Fruit fly (Drosophila melanogaster): ENCODE data around the gene CG15482.

The CG15482 gene

DNA sequence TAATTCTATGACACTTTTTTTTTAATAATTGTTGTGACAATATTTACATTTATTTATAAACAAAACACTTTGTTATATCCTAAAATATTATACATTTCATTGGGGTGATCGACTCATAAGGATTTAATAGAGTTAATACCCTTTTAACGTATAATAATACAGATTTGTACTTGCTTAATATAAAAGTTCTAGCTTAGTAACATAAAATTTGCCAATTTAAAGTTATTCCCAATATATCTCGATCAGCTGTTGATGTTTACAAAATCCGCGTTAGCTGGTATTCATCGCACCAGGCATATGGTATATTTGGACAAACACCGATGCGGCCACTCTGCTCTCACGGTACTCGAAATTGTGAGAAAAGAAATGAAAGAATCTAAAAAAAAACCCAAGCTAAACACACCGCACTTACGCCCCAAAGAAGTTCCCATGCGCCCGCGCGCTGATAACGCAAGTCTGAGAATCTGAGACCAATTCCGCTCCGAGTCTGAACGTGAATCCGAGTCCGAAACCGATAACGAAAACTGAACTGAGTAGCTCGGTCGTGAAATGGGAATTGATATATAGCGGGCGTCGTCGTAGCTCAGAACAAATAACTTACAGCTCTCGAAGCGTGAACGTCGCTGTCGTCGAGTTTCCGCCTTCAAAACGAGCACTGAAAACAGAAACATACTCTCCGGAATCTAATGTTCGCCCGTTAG, 8.0 kb downstream of the CG15482 start, which contains the start of gene Pect:
TSS of gene Pect (plus strand) at position 326 of the 701 bp plus-strand sequence.
- TF ChIP-seq Dll (optimal IDR thresholded peaks at IDR 0.05) (no peak), usp (GFP tag; optimal IDR thresholded peaks at IDR 0.05) (no peak)

DNA sequence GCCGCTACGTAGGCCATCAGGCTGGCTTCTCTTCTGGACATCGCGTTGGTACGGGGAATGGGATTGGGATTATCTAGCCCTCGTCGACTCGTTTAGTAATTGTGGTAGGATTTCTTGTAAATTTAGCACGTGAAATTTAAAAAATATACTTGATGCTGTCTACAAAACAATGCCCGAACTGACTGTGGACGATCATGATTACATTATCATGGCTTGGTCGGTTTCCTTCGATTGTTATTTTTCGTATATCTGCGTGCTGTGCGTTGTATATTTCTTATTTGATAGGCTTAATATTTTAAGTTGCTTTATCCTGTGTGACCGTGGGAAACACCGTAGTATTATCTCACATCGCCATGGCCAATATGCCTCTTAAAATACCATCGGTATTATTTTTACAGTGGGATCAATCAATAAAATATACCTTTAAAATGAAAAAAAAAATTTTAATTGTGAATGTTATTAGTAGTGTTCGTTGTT, 8.6 kb downstream of the CG15482 start, which contains the start of gene CG16972:
TSS of gene CG16972 (minus strand) at position 336 of the 477 bp plus-strand sequence.
- TF ChIP-seq pan (optimal IDR thresholded peaks at IDR 0.05): no peak
- TF ChIP-seq Dll (optimal IDR thresholded peaks at IDR 0.05): no peak
- TF ChIP-seq CG8478 (optimal IDR thresholded peaks at IDR 0.05): no peak
- TF ChIP-seq psq (optimal IDR thresholded peaks at IDR 0.05): no peak
- TF ChIP-seq usp (GFP tag; optimal IDR thresholded peaks at IDR 0.05): no peak
- no peak for TF ChIP-seq EcR (GFP tag; optimal IDR thresholded peaks at IDR 0.05)

dm6 chr2L:13195822-13196221, 15.8 kb downstream of the CG15482 start:
- TF ChIP-seq EcR (GFP tag; optimal IDR thresholded peaks at IDR 0.05) (no peak), pan (optimal IDR thresholded peaks at IDR 0.05) (no peak), psq (optimal IDR thresholded peaks at IDR 0.05) (no peak), usp (GFP tag; optimal IDR thresholded peaks at IDR 0.05) (no peak), Dll (optimal IDR thresholded peaks at IDR 0.05) (no peak)

DNA sequence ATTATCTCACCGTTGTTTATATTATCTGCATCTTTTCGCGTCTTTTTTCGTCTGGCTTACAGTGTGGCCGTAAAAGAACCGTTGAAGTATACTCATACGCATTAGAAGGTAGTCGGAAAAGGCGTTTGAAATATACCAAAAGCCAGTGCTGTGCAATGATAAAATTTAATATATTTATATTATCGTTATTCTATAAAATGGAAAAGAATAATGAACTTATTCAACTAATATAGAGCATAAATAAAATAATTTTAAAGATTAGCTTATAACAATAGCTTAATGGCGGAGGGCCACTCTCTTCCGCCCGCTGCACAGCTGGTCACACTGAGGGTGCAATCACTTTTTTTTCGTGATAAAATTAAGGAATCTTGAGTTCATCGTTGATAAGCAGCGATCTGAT, 19.7 kb downstream of the CG15482 start, which contains the start of the genes CG16974 and Edem2:
TSS of gene CG16974 (minus strand) at position 86 of the 400 bp plus-strand sequence.
TSS of gene Edem2 (plus strand) at position 308 of the 400 bp plus-strand sequence.
- TF ChIP-seq CG8478 (optimal IDR thresholded peaks at IDR 0.05): no peak
- no peak for TF ChIP-seq usp (GFP tag; optimal IDR thresholded peaks at IDR 0.05)
- TF ChIP-seq EcR (GFP tag; optimal IDR thresholded peaks at IDR 0.05): no peak
- no peak for TF ChIP-seq Dll (optimal IDR thresholded peaks at IDR 0.05)
- no peak for TF ChIP-seq pan (optimal IDR thresholded peaks at IDR 0.05)
- TF ChIP-seq psq (optimal IDR thresholded peaks at IDR 0.05): no peak

DNA sequence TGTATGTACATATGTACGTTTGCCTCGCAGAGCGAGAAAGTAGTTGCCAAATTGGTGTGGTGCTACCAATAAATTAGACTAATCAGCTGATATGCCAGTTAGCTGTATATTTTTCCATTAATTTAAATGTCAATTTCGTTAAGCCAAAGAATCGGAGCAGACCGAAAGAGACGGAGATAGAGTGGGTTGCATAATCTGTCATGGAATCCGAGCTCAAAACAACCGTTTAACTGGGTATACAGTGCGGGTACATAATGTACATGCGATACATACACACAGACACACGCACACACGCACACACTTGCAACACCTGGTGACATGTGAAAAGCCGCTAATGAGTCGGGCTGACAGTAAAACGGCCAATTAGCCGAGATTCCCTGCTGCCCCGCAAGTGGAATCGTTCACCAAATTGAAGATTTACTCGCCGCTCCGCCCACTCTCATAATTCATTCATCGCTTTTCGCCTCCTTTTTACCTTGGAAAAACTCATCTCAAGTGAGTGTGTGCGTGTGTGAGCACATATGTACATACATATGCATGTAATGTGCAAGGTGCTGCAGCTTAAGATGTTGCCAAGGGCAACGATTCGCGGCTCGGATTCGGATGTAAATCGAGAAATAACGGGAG, 20.4 kb downstream of the CG15482 start:
- TF ChIP-seq psq (optimal IDR thresholded peaks at IDR 0.05) (no peak), usp (GFP tag; optimal IDR thresholded peaks at IDR 0.05) (no peak), EcR (GFP tag; optimal IDR thresholded peaks at IDR 0.05) (no peak), CG8478 (optimal IDR thresholded peaks at IDR 0.05) (no peak), Dll (optimal IDR thresholded peaks at IDR 0.05) (no peak), pan (optimal IDR thresholded peaks at IDR 0.05) (no peak)

DNA sequence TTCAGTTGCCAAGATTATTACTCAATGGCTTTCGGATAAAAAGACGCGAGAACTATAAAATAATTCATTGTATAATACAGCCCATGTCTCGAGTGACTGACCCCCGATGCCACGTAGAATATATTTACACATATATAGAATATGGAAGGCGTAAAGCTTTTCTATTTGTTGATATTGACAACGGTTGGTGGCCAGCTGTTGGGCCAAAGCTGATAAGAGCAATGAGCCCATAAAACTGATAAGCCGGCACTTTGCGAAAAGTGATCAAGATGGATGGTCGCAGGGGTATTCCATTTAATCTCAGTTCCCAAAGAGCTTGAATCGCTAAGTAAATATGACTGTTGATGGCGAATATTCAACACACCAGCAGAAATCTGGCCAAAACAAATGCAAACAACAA, 21.1 kb downstream of the CG15482 start:
- TF ChIP-seq psq (optimal IDR thresholded peaks at IDR 0.05): no peak
- TF ChIP-seq Dll (optimal IDR thresholded peaks at IDR 0.05): no peak
- no peak for TF ChIP-seq usp (GFP tag; optimal IDR thresholded peaks at IDR 0.05)

DNA sequence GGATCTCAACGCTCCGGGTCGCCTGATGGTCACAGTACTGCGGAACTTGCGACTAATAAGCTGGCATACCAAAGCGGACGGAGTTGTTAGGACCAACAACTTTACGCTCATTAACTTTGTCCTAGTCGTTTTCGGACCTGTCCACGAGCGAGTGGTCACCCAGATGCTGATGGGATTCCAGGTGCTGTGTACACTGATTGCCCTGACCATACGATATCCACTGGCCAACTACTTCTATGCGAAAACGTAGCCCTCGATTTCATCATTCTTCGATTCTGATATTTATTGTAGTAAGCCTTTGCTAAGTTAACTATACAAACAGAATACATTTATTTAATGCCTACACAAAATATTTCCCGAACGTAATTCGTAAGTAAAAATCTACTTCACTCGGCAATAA, 28.5 kb downstream of the CG15482 start, which contains the start of gene Rsph1:
TSS of gene Rsph1 (plus strand) at position 301 of the 400 bp plus-strand sequence.
- TF ChIP-seq psq (optimal IDR thresholded peaks at IDR 0.05) (no peak), usp (GFP tag; optimal IDR thresholded peaks at IDR 0.05) (no peak), pan (optimal IDR thresholded peaks at IDR 0.05) (no peak), CG8478 (optimal IDR thresholded peaks at IDR 0.05) (no peak), EcR (GFP tag; optimal IDR thresholded peaks at IDR 0.05) (no peak), Dll (optimal IDR thresholded peaks at IDR 0.05) (no peak)

DNA sequence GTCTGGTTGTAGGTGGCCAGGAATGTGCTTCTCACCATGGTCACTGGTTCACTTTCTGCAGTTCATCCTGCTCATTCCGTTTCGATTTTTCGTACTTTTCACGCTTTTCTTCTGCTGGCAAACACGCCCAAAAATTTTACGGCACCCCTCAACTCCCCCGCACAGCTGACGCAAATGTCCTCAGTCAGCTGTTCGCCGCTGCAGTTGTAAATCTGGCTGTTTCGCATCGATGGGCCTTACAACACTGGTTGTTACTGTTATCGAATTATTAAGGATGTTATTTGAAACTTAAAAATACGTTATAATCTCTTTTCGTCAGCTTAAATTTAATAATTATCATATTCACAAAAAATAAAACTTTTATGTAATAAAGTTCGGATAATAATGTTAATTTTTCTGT, 29.2 kb downstream of the CG15482 start, which contains the start of gene Mgat3:
TSS of gene Mgat3 (minus strand) at position 182 of the 400 bp plus-strand sequence.
- no peak for TF ChIP-seq pan (optimal IDR thresholded peaks at IDR 0.05)
- TF ChIP-seq Dll (optimal IDR thresholded peaks at IDR 0.05): no peak
- TF ChIP-seq usp (GFP tag; optimal IDR thresholded peaks at IDR 0.05): no peak
- no peak for TF ChIP-seq psq (optimal IDR thresholded peaks at IDR 0.05)
- no peak for TF ChIP-seq CG8478 (optimal IDR thresholded peaks at IDR 0.05)
- no peak for TF ChIP-seq EcR (GFP tag; optimal IDR thresholded peaks at IDR 0.05)

- TF ChIP-seq CG8478 (optimal IDR thresholded peaks at IDR 0.05) (no peak), psq (optimal IDR thresholded peaks at IDR 0.05) (no peak), EcR (GFP tag; optimal IDR thresholded peaks at IDR 0.05) (no peak)
Observed at dm6 chr2L:13179095-13179494, 32.5 kb downstream of the CG15482 start, which contains the start of gene Alg7. Gene Alg7 (plus strand): TSS chr2L:13179247.

dm6 chr2L:13176701-13177249, 34.8 kb downstream of the CG15482 start, which contains the start of the genes Sfmbt and CG5439:
Gene Sfmbt (minus strand): TSS chr2L:13176785.
Gene CG5439 (plus strand): TSS chr2L:13177150.
- no peak for TF ChIP-seq psq (optimal IDR thresholded peaks at IDR 0.05)
- TF ChIP-seq CG8478 (optimal IDR thresholded peaks at IDR 0.05): no peak
- no peak for TF ChIP-seq Dll (optimal IDR thresholded peaks at IDR 0.05)
- no peak for TF ChIP-seq EcR (GFP tag; optimal IDR thresholded peaks at IDR 0.05)
- TF ChIP-seq pan (optimal IDR thresholded peaks at IDR 0.05): no peak
- TF ChIP-seq usp (GFP tag; optimal IDR thresholded peaks at IDR 0.05): no peak

DNA sequence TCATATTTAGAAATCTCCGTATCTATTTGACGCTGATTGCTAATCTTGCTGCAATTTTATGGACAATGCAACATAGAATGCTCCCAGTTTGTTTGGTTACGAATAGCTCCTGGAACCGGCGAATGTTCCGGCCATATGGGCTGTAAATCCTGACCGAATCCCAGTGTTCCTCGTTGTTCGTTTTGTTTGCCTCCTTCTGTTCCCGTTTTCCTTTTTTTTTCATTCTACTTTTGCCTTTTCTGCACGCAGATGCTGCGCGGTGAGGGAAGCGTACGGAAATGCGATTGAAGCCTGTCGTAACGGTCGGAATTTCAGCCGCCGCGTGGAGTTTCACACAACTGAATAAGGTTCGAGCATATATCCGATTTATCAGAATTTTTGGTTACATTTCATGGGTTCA, 35.5 kb downstream of the CG15482 start, which contains the start of gene CG43925:
TSS of gene CG43925 (plus strand) at position 301 of the 400 bp plus-strand sequence.
- TF ChIP-seq EcR (GFP tag; optimal IDR thresholded peaks at IDR 0.05) (no peak), pan (optimal IDR thresholded peaks at IDR 0.05) (no peak), psq (optimal IDR thresholded peaks at IDR 0.05) (no peak), Dll (optimal IDR thresholded peaks at IDR 0.05) (no peak), usp (GFP tag; optimal IDR thresholded peaks at IDR 0.05) (no peak), CG8478 (optimal IDR thresholded peaks at IDR 0.05) (no peak)

Data from whole organism.